Fruit fly (Drosophila melanogaster): ENCODE data around the gene CG1737.

Gene CG1737

DNA sequence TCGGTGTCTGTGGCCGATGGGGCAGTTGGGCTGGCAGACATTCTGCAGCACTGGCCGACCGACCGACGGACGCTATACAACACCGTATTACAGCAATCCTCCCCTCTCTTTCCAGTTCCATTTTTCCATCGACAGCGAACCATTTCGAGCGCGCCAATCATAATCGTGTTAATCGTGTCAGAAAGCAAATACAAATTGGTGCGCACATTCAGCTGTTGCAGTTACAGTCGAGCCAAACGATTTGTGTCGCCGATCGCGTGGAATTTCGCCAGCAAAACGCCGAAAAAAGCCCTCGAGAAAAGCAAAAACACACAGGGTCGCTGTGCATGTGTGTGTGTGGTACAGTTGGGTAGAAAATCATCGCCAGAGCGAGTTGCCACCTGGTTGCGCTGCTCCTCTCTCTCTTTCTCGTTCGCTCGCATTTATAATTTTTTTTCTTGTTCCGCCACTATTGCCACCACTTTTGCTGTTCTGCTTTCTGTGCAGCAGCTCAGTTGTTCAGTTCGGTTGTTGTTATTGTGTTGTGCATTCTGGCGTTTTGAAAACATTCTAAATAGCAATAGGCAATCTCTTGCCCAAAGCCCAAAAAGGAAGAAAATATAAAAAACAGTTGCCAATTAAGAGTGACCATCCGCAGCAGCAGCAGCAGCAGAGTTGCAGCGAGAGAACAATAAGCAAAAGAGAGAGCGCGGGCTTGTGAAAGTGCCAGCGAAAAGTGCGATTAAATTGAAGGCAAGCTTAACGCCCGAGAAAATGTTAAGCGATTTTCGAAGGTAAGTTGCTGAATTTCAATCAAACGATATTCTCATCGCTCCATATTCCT is at the start of gene CG1737:
TSS of gene CG1737 (plus strand) at position 104 of the 823 bp plus-strand sequence.
- TF ChIP-seq Mnt (GFP tag; optimal IDR thresholded peaks at IDR 0.05) (peak; percentile 79), toe (GFP tag; optimal IDR thresholded peaks at IDR 0.05) (no peak), CG7045 (GFP tag; optimal IDR thresholded peaks at IDR 0.05) (no peak), Crg-1 (GFP tag; optimal IDR thresholded peaks at IDR 0.05) (peak; percentile 60), pad (GFP tag; optimal IDR thresholded peaks at IDR 0.05) (peak; percentile 94), CG12768 (GFP tag; optimal IDR thresholded peaks at IDR 0.05) (peak; percentile 47), CG5204 (GFP tag; optimal IDR thresholded peaks at IDR 0.05) (no peak), ovo (GFP tag; optimal IDR thresholded peaks at IDR 0.05) (peak; percentile 80), CG33017 (tag; optimal IDR thresholded peaks at IDR 0.05) (no peak), Clk (GFP tag; optimal IDR thresholded peaks at IDR 0.05) (no peak), CG1620 (GFP tag; optimal IDR thresholded peaks at IDR 0.05) (peak; percentile 83), CG14711 (tag; optimal IDR thresholded peaks at IDR 0.05) (peak; percentile 99), CG11617 (GFP tag; optimal IDR thresholded peaks at IDR 0.05) (peak; percentile 11), cnc (optimal IDR thresholded peaks at IDR 0.05) (no peak), tj (GFP tag; optimal IDR thresholded peaks at IDR 0.05) (no peak), cic (GFP tag; optimal IDR thresholded peaks at IDR 0.05) (peak; percentile 17), kay (GFP tag; ENCODE audit: borderline replicate concordance) (no peak), CG7101 (tag; optimal IDR thresholded peaks at IDR 0.05) (peak; percentile 44), bab1 (GFP tag; optimal IDR thresholded peaks at IDR 0.05) (peak; percentile 28), Hr96 (GFP tag; optimal IDR thresholded peaks at IDR 0.05) (peak; percentile 62)

DNA sequence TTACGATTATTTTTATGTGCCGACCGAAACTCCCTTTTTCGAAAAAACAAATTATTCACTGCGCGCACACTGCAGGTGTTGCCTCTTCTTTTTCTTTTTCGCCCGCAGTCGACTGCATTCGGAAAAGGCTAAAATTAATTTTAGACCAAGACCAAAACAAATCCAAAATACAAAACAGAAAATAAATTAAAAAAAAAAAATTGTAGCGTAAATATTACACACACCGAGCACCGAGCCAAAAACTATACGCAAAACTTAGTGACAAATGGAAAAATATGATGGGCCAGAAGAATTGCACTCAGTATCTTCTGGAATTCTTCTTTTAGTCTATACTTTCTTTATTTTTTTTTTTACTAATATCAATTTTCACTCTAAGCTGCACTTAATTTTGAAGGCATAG is 47.7 kb upstream of the CG1737 start, which contains the start of gene CG44422:
TSS of gene CG44422 (minus strand) at position 101 of the 400 bp plus-strand sequence.
- TF ChIP-seq CG33017 (tag; optimal IDR thresholded peaks at IDR 0.05) (no peak), kay (GFP tag; ENCODE audit: borderline replicate concordance) (no peak), cnc (optimal IDR thresholded peaks at IDR 0.05) (no peak), CG14711 (tag; optimal IDR thresholded peaks at IDR 0.05) (no peak), Crg-1 (GFP tag; optimal IDR thresholded peaks at IDR 0.05) (no peak), CG7101 (tag; optimal IDR thresholded peaks at IDR 0.05) (no peak), CG12768 (GFP tag; optimal IDR thresholded peaks at IDR 0.05) (no peak)

DNA sequence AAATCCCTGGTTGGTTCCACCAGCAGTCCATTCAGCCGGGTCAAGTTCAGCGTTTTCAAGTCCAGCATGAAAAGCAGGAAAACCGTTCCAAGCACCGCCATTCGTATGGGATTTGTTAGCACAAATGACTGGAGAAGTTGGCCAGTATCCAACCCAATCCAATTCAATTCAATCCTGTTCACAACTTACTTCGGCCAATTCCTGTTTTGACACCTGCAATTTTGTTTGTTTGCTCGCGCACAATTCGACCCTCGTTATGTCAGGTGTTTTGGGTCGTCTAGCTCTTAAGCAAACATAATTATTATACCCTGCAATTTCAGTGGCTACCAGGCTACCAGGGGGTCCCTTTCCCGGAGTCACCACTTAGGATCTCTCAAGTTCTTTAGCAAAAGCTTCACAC is 39.3 kb upstream of the CG1737 start, which contains the start of gene Ir10a:
TSS of gene Ir10a (minus strand) at position 101 of the 400 bp plus-strand sequence.
- TF ChIP-seq Hr96 (GFP tag; optimal IDR thresholded peaks at IDR 0.05) (no peak), tj (GFP tag; optimal IDR thresholded peaks at IDR 0.05) (no peak), CG7045 (GFP tag; optimal IDR thresholded peaks at IDR 0.05) (no peak), CG7101 (tag; optimal IDR thresholded peaks at IDR 0.05) (no peak), CG14711 (tag; optimal IDR thresholded peaks at IDR 0.05) (no peak), ovo (GFP tag; optimal IDR thresholded peaks at IDR 0.05) (no peak), toe (GFP tag; optimal IDR thresholded peaks at IDR 0.05) (no peak), CG12768 (GFP tag; optimal IDR thresholded peaks at IDR 0.05) (no peak)

DNA sequence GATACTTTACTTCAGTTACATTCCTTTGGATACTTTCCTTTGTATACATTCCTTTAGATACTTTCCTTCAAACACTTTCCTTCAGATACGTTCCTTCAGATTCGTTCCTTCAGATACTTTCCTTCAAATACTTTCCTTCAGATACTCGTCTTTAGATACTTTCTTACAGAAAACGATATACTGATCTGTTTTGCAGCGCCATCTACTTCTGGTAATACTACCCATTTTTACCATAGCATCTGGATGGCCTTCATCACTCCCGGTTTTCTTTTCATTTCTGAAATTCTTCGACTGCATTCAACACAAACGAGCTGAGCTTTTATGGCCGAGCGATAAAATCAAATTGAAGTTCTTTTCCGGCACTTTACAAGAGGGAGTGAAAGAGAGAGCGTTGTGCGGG is 30.5 kb upstream of the CG1737 start:
- TF ChIP-seq CG1620 (GFP tag; optimal IDR thresholded peaks at IDR 0.05) (no peak), CG12768 (GFP tag; optimal IDR thresholded peaks at IDR 0.05) (no peak), CG7045 (GFP tag; optimal IDR thresholded peaks at IDR 0.05) (no peak), CG5204 (GFP tag; optimal IDR thresholded peaks at IDR 0.05) (no peak), Hr96 (GFP tag; optimal IDR thresholded peaks at IDR 0.05) (no peak), bab1 (GFP tag; optimal IDR thresholded peaks at IDR 0.05) (no peak), Mnt (GFP tag; optimal IDR thresholded peaks at IDR 0.05) (no peak), toe (GFP tag; optimal IDR thresholded peaks at IDR 0.05) (no peak), cic (GFP tag; optimal IDR thresholded peaks at IDR 0.05) (no peak), kay (GFP tag; ENCODE audit: borderline replicate concordance) (no peak), ovo (GFP tag; optimal IDR thresholded peaks at IDR 0.05) (no peak), pad (GFP tag; optimal IDR thresholded peaks at IDR 0.05) (no peak), CG33017 (tag; optimal IDR thresholded peaks at IDR 0.05) (no peak)

DNA sequence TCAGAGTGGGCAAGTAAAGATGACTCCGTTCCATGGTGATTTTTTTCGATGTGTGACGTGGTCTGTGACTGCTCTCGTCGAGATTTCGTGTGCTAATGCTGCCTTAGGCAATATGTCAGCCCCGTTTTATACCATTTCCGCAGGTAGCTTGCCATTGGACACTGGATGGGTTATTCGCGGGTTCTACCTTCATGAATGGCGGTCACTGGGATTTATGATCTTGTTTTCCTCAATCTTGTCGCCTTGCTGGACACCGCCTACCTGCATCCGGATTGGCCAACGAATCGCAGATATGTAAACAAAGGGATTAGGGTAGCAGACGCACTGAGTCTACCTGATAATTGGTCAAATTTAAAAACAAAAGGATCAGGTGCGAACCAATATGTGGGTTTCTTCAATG is 28.2 kb upstream of the CG1737 start, which contains the start of gene sisA:
TSS of gene sisA (minus strand) at position 101 of the 400 bp plus-strand sequence.
- TF ChIP-seq pad (GFP tag; optimal IDR thresholded peaks at IDR 0.05) (no peak), Clk (GFP tag; optimal IDR thresholded peaks at IDR 0.05) (no peak), ovo (GFP tag; optimal IDR thresholded peaks at IDR 0.05) (no peak), CG5204 (GFP tag; optimal IDR thresholded peaks at IDR 0.05) (no peak), CG11617 (GFP tag; optimal IDR thresholded peaks at IDR 0.05) (no peak), Crg-1 (GFP tag; optimal IDR thresholded peaks at IDR 0.05) (no peak), Mnt (GFP tag; optimal IDR thresholded peaks at IDR 0.05) (no peak), Hr96 (GFP tag; optimal IDR thresholded peaks at IDR 0.05) (no peak), cic (GFP tag; optimal IDR thresholded peaks at IDR 0.05) (no peak), CG7045 (GFP tag; optimal IDR thresholded peaks at IDR 0.05) (no peak), kay (GFP tag; ENCODE audit: borderline replicate concordance) (no peak), tj (GFP tag; optimal IDR thresholded peaks at IDR 0.05) (no peak), CG1620 (GFP tag; optimal IDR thresholded peaks at IDR 0.05) (no peak), bab1 (GFP tag; optimal IDR thresholded peaks at IDR 0.05) (no peak), cnc (optimal IDR thresholded peaks at IDR 0.05) (no peak)

DNA sequence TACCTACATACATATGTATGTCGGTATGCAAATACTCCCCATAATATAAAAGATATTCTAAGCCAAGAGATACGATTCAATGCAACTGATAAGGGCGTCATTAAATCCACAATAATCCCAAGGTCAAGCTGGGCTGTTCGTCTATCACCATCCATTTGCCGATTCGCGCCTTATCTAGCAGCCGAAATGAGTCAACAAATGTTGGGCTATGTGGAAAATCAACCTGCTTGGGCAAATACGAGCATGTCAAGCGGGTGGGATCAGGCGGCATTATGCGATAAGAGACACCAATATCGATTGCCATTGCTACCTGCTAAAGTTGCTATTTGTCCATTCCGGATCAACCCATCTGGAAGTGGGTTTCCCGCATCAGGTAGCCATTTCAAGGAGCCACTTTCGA is 27.7 kb upstream of the CG1737 start:
- no peak for TF ChIP-seq CG7101 (tag; optimal IDR thresholded peaks at IDR 0.05)
- no peak for TF ChIP-seq ovo (GFP tag; optimal IDR thresholded peaks at IDR 0.05)
- TF ChIP-seq CG11617 (GFP tag; optimal IDR thresholded peaks at IDR 0.05), result no peak
- no peak for TF ChIP-seq cnc (optimal IDR thresholded peaks at IDR 0.05)
- TF ChIP-seq CG12768 (GFP tag; optimal IDR thresholded peaks at IDR 0.05), result no peak
- no peak for TF ChIP-seq CG1620 (GFP tag; optimal IDR thresholded peaks at IDR 0.05)
- no peak for TF ChIP-seq pad (GFP tag; optimal IDR thresholded peaks at IDR 0.05)
- no peak for TF ChIP-seq tj (GFP tag; optimal IDR thresholded peaks at IDR 0.05)
- no peak for TF ChIP-seq toe (GFP tag; optimal IDR thresholded peaks at IDR 0.05)
- no peak for TF ChIP-seq kay (GFP tag; ENCODE audit: borderline replicate concordance)
- no peak for TF ChIP-seq CG33017 (tag; optimal IDR thresholded peaks at IDR 0.05)
- no peak for TF ChIP-seq cic (GFP tag; optimal IDR thresholded peaks at IDR 0.05)
- TF ChIP-seq bab1 (GFP tag; optimal IDR thresholded peaks at IDR 0.05), result no peak
- no peak for TF ChIP-seq Hr96 (GFP tag; optimal IDR thresholded peaks at IDR 0.05)
- TF ChIP-seq CG5204 (GFP tag; optimal IDR thresholded peaks at IDR 0.05), result no peak
- no peak for TF ChIP-seq Mnt (GFP tag; optimal IDR thresholded peaks at IDR 0.05)
- TF ChIP-seq CG7045 (GFP tag; optimal IDR thresholded peaks at IDR 0.05), result no peak

Measured in whole organism, adult.